Fruit fly (Drosophila melanogaster) whole organism, embryonic: Measurements from ENCODE around the gene CG42525.

Source experiments
- BtbVII ChIP-seq: fragments of 200-800 bp; sonication (Bioruptor generic); optimal IDR thresholded peaks from 3 replicates; lab custom pipeline; 2017; ENCODE audit warnings: missing biosample characterization, mild to moderate bottlenecking, missing genetic modification characterization
- CG12219 ChIP-seq: fragments of 200-800 bp; sonication (Bioruptor generic); optimal IDR thresholded peaks from 3 replicates; lab custom pipeline; 2018; ENCODE audit warnings: missing biosample characterization, mild to moderate bottlenecking, missing genetic modification characterization
- CG12391 ChIP-seq: fragments of 200-800 bp; sonication (Bioruptor generic); optimal IDR thresholded peaks from 3 replicates; lab custom pipeline; 2018; ENCODE audit warnings: missing biosample characterization, mild to moderate bottlenecking, missing genetic modification characterization, moderate library complexity
- CG13287 ChIP-seq: fragments of 200-800 bp; sonication (Bioruptor generic); IDR thresholded peaks from 2 replicates; pipeline ENCODE4 v1.3.6; 2022; ENCODE audit warnings: missing biosample characterization, missing genetic modification characterization; ENCODE audit not compliant: partially characterized antibody
- CG18262 ChIP-seq: fragments of 200-800 bp; optimal IDR thresholded peaks from 3 replicates; lab custom pipeline; 2019; ENCODE audit warnings: missing biosample characterization, mild to moderate bottlenecking, missing genetic modification characterization, moderate library complexity
- CG2129 ChIP-seq: fragments of 200-800 bp; sonication (Bioruptor generic); IDR thresholded peaks from 2 replicates; pipeline ENCODE4 v1.3.6; 2022; ENCODE audit warnings: missing biosample characterization, missing genetic modification characterization; ENCODE audit not compliant: partially characterized antibody
- CG2199 ChIP-seq: fragments of 200-800 bp; sonication (Bioruptor generic); IDR thresholded peaks from 3 replicates; pipeline ENCODE4 v1.3.6; 2022; ENCODE audit warnings: missing biosample characterization, missing genetic modification characterization
- CG34224 ChIP-seq: fragments of 200-800 bp; sonication (Bioruptor generic); IDR thresholded peaks from 3 replicates; pipeline ENCODE4 v1.3.6; 2022; ENCODE audit warnings: missing biosample characterization, missing genetic modification characterization; ENCODE audit not compliant: partially characterized antibody
- CG5245 ChIP-seq: fragments of 200-800 bp; sonication (Bioruptor generic); optimal IDR thresholded peaks from 3 replicates; lab custom pipeline; 2016; ENCODE audit warnings: missing biosample characterization, missing genetic modification characterization
- CG6765 ChIP-seq: fragments of 200-800 bp; sonication (Bioruptor generic); optimal IDR thresholded peaks from 3 replicates; lab custom pipeline; 2017; ENCODE audit warnings: missing biosample characterization, mild to moderate bottlenecking, missing genetic modification characterization
- CG7987 ChIP-seq: fragments of 200-800 bp; sonication (Bioruptor generic); optimal IDR thresholded peaks from 2 replicates; lab custom pipeline; 2018; ENCODE audit warnings: missing biosample characterization, mild to moderate bottlenecking, missing genetic modification characterization, moderate library complexity
- Dll ChIP-seq: fragments of 200-800 bp; sonication (Bioruptor generic); IDR thresholded peaks from 4 replicates; pipeline ENCODE4 v1.3.6; 2022; ENCODE audit warnings: missing biosample characterization, missing genetic modification characterization; ENCODE audit not compliant: partially characterized antibody
- Elba2 ChIP-seq: fragments of 200-800 bp; sonication (Bioruptor generic); optimal IDR thresholded peaks from 3 replicates; lab custom pipeline; 2016; ENCODE audit warnings: missing biosample characterization, missing genetic modification characterization
- HLH4C ChIP-seq: fragments of 200-800 bp; sonication (Bioruptor generic); IDR thresholded peaks from 3 replicates; pipeline ENCODE4 v1.3.6; 2022; ENCODE audit warnings: missing biosample characterization, missing genetic modification characterization; ENCODE audit not compliant: partially characterized antibody
- Hmr ChIP-seq: fragments of 200-800 bp; sonication (Bioruptor generic); optimal IDR thresholded peaks from 3 replicates; lab custom pipeline; 2017; ENCODE audit warnings: mild to moderate bottlenecking, missing biosample characterization, missing genetic modification reagents, missing genetic modification characterization
- MESR4 ChIP-seq: fragments of 200-800 bp; sonication (Bioruptor generic); optimal IDR thresholded peaks from 2 replicates; lab custom pipeline; 2018; ENCODE audit warnings: missing biosample characterization, mild to moderate bottlenecking, missing genetic modification characterization, moderate library complexity
- Med ChIP-seq: fragments of 200-800 bp; sonication (Bioruptor generic); peaks from one replicate; lab custom pipeline; 2016; ENCODE audit warnings: missing biosample characterization, missing genetic modification characterization, mild to moderate bottlenecking, inconsistent platforms, moderate library complexity
- Pdp1 ChIP-seq, 2 experiments: fragments of 200-800 bp; sonication (Bioruptor generic); optimal IDR thresholded peaks; 3 replicates each; lab custom pipeline; 2016; ENCODE audit warnings: missing biosample characterization in 2 of 2, missing genetic modification characterization in 2 of 2, mild to moderate bottlenecking in 1 of 2, moderate library complexity in 1 of 2
- Scr ChIP-seq: fragments of 200-800 bp; sonication (Bioruptor generic); IDR thresholded peaks from 2 replicates; pipeline ENCODE4 v1.3.6; 2022; ENCODE audit warnings: missing biosample characterization, missing genetic modification characterization; ENCODE audit not compliant: partially characterized antibody
- YL-1 ChIP-seq: fragments of 200-800 bp; sonication (Bioruptor generic); optimal IDR thresholded peaks from 3 replicates; lab custom pipeline; 2017; ENCODE audit warnings: missing biosample characterization, mild to moderate bottlenecking, missing genetic modification characterization
- az2 ChIP-seq: fragments of 200-800 bp; sonication (Bioruptor generic); optimal IDR thresholded peaks from 3 replicates; lab custom pipeline; 2016; ENCODE audit warnings: missing biosample characterization, missing genetic modification characterization
- bbx ChIP-seq: fragments of 200-800 bp; sonication (Bioruptor generic); IDR thresholded peaks from 2 replicates; pipeline ENCODE4 v1.3.6; 2022; ENCODE audit warnings: missing biosample characterization, missing genetic modification characterization; ENCODE audit not compliant: partially characterized antibody
- bcd ChIP-seq: fragments of 200-800 bp; sonication (Bioruptor generic); optimal IDR thresholded peaks from 2 replicates; lab custom pipeline; 2017; ENCODE audit warnings: missing biosample characterization, mild to moderate bottlenecking, missing genetic modification characterization
- cg ChIP-seq: fragments of 200-800 bp; sonication (Bioruptor generic); optimal IDR thresholded peaks from 3 replicates; lab custom pipeline; 2019; ENCODE audit warnings: missing biosample characterization, mild to moderate bottlenecking, missing genetic modification characterization, moderate library complexity
- chinmo ChIP-seq: fragments of 200-800 bp; sonication (Bioruptor generic); IDR thresholded peaks from 4 replicates; pipeline ENCODE4 v1.3.6; 2022; ENCODE audit warnings: missing biosample characterization, missing genetic modification characterization; ENCODE audit not compliant: partially characterized antibody
- chm ChIP-seq: fragments of 200-800 bp; sonication (Bioruptor generic); IDR thresholded peaks from 2 replicates; pipeline ENCODE4 v1.3.6; 2022; ENCODE audit warnings: missing biosample characterization, missing genetic modification characterization
- chn ChIP-seq: fragments of 200-800 bp; sonication (Bioruptor generic); optimal IDR thresholded peaks from 2 replicates; lab custom pipeline; 2016; ENCODE audit warnings: missing biosample characterization, missing genetic modification characterization
- ci ChIP-seq: fragments of 200-800 bp; sonication (Bioruptor generic); IDR thresholded peaks from 3 replicates; pipeline ENCODE4 v1.3.6; 2022; ENCODE audit warnings: missing biosample characterization, missing genetic modification characterization
- dm ChIP-seq: fragments of 200-800 bp; sonication (Bioruptor generic); optimal IDR thresholded peaks from 3 replicates; lab custom pipeline; 2016; ENCODE audit warnings: missing biosample characterization, missing genetic modification characterization
- grau ChIP-seq: fragments of 200-800 bp; optimal IDR thresholded peaks from 3 replicates; lab custom pipeline; 2019; ENCODE audit warnings: missing biosample characterization, mild to moderate bottlenecking, missing genetic modification characterization, moderate library complexity
- lilli ChIP-seq: fragments of 200-800 bp; sonication (Bioruptor generic); optimal IDR thresholded peaks from 3 replicates; lab custom pipeline; 2016; ENCODE audit warnings: missing biosample characterization, missing genetic modification characterization
- maf-S ChIP-seq: fragments of 200-800 bp; sonication (Bioruptor generic); optimal IDR thresholded peaks from 2 replicates; lab custom pipeline; 2016; ENCODE audit warnings: missing biosample characterization, missing genetic modification characterization
- nom ChIP-seq: fragments of 200-800 bp; sonication (Bioruptor generic); optimal IDR thresholded peaks from 2 replicates; lab custom pipeline; 2017; ENCODE audit warnings: missing biosample characterization, missing genetic modification characterization, mild to moderate bottlenecking, moderate library complexity, missing genetic modification reagents
- phol ChIP-seq: fragments of 200-800 bp; sonication (Bioruptor generic); optimal IDR thresholded peaks from 3 replicates; lab custom pipeline; 2018; ENCODE audit warnings: missing biosample characterization, mild to moderate bottlenecking, missing genetic modification characterization, moderate library complexity
- pros ChIP-seq: fragments of 200-800 bp; sonication (Bioruptor generic); optimal IDR thresholded peaks from 3 replicates; lab custom pipeline; 2019; ENCODE audit warnings: missing biosample characterization, mild to moderate bottlenecking, missing genetic modification characterization, moderate library complexity
- sens ChIP-seq: fragments of 200-800 bp; sonication (Bioruptor generic); peaks from one replicate; lab custom pipeline; 2016; ENCODE audit warnings: missing biosample characterization, missing genetic modification characterization
- unc-4 ChIP-seq: fragments of 200-800 bp; sonication (Bioruptor generic); IDR thresholded peaks from 2 replicates; pipeline ENCODE4 v1.3.6; 2022; ENCODE audit warnings: missing biosample characterization, missing genetic modification characterization; ENCODE audit not compliant: partially characterized antibody

CG42525 gene

DNA sequence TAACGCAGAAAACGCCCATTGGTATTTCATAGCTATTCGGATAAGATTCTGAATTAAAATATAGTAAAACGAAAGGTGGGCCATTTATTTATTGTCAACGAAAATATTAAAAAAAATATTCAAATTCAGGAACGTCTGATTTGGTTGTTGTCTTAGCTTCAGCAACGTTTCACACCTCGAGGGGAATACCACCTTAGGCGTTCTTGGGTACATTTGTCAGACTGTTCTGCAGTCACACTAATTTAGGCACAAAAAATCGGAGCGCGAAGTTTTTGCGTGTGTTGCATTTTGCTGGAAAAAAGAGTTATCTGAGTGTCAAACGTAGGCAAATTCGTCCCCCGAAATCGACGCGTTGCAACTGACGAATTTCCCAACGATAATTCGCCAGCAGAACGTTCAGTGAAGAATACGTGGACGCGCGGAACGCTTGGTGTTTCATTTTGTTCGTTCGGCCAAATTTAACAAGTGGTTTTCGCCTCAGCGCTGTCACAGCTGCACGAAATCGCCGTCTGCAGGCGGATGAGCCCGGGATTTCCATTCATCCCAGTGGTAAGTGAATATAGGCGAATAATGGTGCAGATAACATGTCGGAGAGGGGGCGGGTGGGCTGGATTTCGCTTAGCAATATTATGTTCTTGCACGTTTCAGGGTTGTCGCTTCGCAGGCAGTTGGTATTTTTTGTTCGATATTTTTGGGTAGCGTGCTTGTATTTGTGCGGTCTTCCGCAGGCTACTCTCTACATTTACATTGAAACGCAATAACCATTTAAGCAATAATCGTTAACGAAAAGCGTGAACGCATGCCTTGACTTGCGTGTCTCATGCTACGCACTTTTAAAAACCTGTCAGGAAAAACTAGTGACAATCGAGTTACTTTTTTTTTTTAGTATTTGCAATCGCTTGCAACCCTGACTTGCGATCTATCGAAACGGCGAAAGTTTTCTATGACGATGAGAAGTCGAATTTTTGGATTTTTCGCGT is 35.5 kb upstream of the CG42525 start, which contains the start of gene Larp4B (continued):
- peak; percentile 23 for TF ChIP-seq CG7987
- peak; percentile 38 for TF ChIP-seq grau (tag; lab: Kevin White, UChicago)
- no peak for TF ChIP-seq CG6765 (GFP tag; lab: Kevin White, UChicago)
- peak; percentile 1 for TF ChIP-seq CG12391
- no peak for TF ChIP-seq CG18262
- peak; percentile 11 for TF ChIP-seq nom
- no peak for TF ChIP-seq az2 (GFP tag; lab: Kevin White, UChicago)
- TF ChIP-seq chn, result peak; percentile 13
- TF ChIP-seq ci (GFP tag; lab: Robert Waterston, UW), result 0 out of 3 replicates have a peak, but pooled peaks have one; percentile 6
- peak; percentile 53 for TF ChIP-seq lilli (GFP tag; lab: Kevin White, UChicago)
- peak; percentile 55; the same call in 2 of the 3 replicates for TF ChIP-seq HLH4C (GFP tag; lab: Robert Waterston, UW)
- no peak for TF ChIP-seq CG12219 (GFP tag; lab: Kevin White, UChicago)

DNA sequence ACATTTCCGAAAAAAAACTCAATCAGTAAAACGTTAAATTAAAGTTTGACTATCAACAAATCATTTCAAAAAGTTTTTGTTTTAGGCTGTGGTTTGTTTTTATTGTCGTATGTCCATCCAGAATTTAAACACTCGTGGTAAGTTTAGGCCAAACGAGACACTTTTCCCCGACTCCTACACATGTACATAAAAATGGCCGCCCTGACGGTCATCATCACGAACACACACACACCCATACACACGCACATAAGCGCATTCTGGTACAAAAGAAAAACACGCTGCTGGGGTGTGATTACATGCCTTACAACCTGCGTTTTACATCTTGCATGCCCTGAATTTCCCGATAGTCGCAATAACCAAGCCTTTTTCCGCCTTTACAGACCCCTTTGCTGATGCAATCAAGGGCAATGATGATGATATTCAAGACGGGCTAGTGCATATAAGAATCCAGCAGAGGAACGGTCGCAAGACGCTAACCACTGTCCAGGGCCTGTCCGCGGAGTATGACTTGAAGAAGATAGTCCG is 33.9 kb upstream of the CG42525 start:
- TF ChIP-seq YL-1 (GFP tag; lab: Kevin White, UChicago), result peak; percentile 65
- TF ChIP-seq Dll (GFP tag; lab: Robert Waterston, UW), result peak; percentile 59; the same call in 1 of the 4 replicates
- peak; percentile 49 for TF ChIP-seq chm (GFP tag; lab: Robert Waterston, UW)
- TF ChIP-seq maf-S (GFP tag; lab: Kevin White, UChicago), result no peak
- peak; percentile 6 for TF ChIP-seq Med (GFP tag; lab: Kevin White, UChicago)
- TF ChIP-seq Pdp1 (GFP tag; optimal IDR thresholded peaks at IDR 0.05; lab: Kevin White, UChicago), result peak in 1 of 2 experiments; percentile 32
- TF ChIP-seq bcd, result no peak
- peak; percentile 93 for TF ChIP-seq cg
- TF ChIP-seq phol, result peak; percentile 73
- TF ChIP-seq Elba2 (GFP tag; lab: Kevin White, UChicago), result no peak
- peak; percentile 99 for TF ChIP-seq MESR4 (GFP tag; lab: Kevin White, UChicago)
- 0 out of 4 replicates have a peak, but pooled peaks have one; percentile 7 for TF ChIP-seq chinmo (GFP tag; lab: Robert Waterston, UW)
- peak; percentile 93 for TF ChIP-seq CG2199 (GFP tag; lab: Robert Waterston, UW)
- TF ChIP-seq unc-4, result 0 out of 2 replicates have a peak, but pooled peaks have one; percentile 24
- TF ChIP-seq Scr (GFP tag; lab: Robert Waterston, UW), result peak; percentile 2; the same call in 1 of the 2 replicates
- peak; percentile 11 for TF ChIP-seq sens (GFP tag; lab: Kevin White, UChicago)
- peak; percentile 11; the same call in 1 of the 2 replicates for TF ChIP-seq CG13287
- TF ChIP-seq pros (GFP tag; lab: Kevin White, UChicago), result peak; percentile 16
- TF ChIP-seq dm, result peak; percentile 43
- 0 out of 2 replicates have a peak, but pooled peaks have one; percentile 7 for TF ChIP-seq CG2129 (GFP tag; lab: Robert Waterston, UW)
- no peak for TF ChIP-seq CG5245 (GFP tag; lab: Kevin White, UChicago)
- 0 out of 3 replicates have a peak, but pooled peaks have one; percentile 41 for TF ChIP-seq CG34224
- no peak for TF ChIP-seq BtbVII (GFP tag; lab: Kevin White, UChicago)
- peak; percentile 89 for TF ChIP-seq CG7987
- TF ChIP-seq bbx (GFP tag; lab: Robert Waterston, UW), result no peak
- 0 out of 3 replicates have a peak, but pooled peaks have one; percentile 2 for TF ChIP-seq HLH4C (GFP tag; lab: Robert Waterston, UW)
- no peak for TF ChIP-seq Hmr (GFP tag; lab: Kevin White, UChicago)
